Worm (Caenorhabditis elegans) whole organism, early embryonic: Measurements from ENCODE around the gene sgo-1.

ENCODE experiments used
- B0310.2 ChIP-seq: sonication (generic microtip); optimal IDR thresholded peaks from 2 replicates; lab custom pipeline; 2016; ENCODE audit warnings: mild to moderate bottlenecking, missing genetic modification characterization, missing compliant biosample characterization
- F13C5.2 ChIP-seq: sonication (generic microtip); optimal IDR thresholded peaks from 2 replicates; lab custom pipeline; 2017; ENCODE audit warnings: mild to moderate bottlenecking, missing genetic modification characterization, inconsistent platforms, missing compliant biosample characterization
- aly-1 ChIP-seq: sonication (generic microtip); optimal IDR thresholded peaks from 2 replicates; lab custom pipeline; 2016; ENCODE audit warnings: missing genetic modification characterization, missing compliant biosample characterization
- ama-1 ChIP-seq: fragments of 150-350 bp; optimal IDR thresholded peaks from 2 replicates; lab custom pipeline; 2014
- ceh-13 ChIP-seq: fragments of 200-800 bp; sonication (Bioruptor generic); optimal IDR thresholded peaks from 2 replicates; lab custom pipeline; 2018; ENCODE audit warnings: mild to moderate bottlenecking, missing genetic modification characterization, missing compliant biosample characterization
- ceh-36 ChIP-seq: sonication (generic microtip); optimal IDR thresholded peaks from 2 replicates; lab custom pipeline; 2016; ENCODE audit warnings: missing genetic modification characterization, inconsistent platforms, missing compliant biosample characterization
- flt-1 ChIP-seq: fragments of 200-800 bp; sonication (Bioruptor generic); IDR thresholded peaks from 2 replicates; pipeline ENCODE4 v1.3.6; 2022; ENCODE audit warnings: missing genetic modification characterization, missing compliant biosample characterization
- hmg-4 ChIP-seq: fragments of 200-800 bp; sonication (Bioruptor generic); optimal IDR thresholded peaks from 2 replicates; lab custom pipeline; 2018; ENCODE audit warnings: mild to moderate bottlenecking, missing genetic modification characterization, missing compliant biosample characterization
- scrt-1 ChIP-seq: fragments of 200-800 bp; sonication (Bioruptor generic); IDR thresholded peaks from 2 replicates; pipeline ENCODE4 v1.3.6; 2022; ENCODE audit warnings: missing genetic modification characterization, missing compliant biosample characterization
- tbx-37 ChIP-seq: fragments of 200-800 bp; sonication (Bioruptor generic); conservative IDR thresholded peaks from 2 replicates; pipeline ENCODE4 v1.3.6; 2022; ENCODE audit warnings: missing genetic modification reagents, missing genetic modification characterization, missing compliant biosample characterization

DNA sequence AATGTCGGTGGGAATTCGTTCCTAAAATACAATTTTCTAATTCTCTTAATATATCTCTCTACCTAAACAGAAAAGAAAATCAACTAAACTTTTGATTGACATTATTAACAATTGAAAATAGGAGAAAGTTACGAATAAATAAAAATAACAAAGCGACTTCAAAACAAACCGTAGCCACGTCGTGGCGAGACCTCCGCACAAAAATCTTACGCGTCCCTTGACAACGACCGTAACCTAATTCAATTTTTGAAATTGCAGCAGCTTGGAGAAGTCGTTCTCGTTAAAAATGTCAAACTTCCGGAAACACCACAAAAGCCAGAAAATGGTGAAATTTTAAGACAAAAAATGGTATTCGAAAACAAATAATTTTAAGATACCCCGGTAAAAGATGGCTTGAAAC, 32.0 kb downstream of the sgo-1 start:
- TF ChIP-seq ceh-36 (tag; lab: Kevin White, UChicago) (no peak), F13C5.2 (tag; lab: Kevin White, UChicago) (no peak), flt-1 (GFP tag; lab: Robert Waterston, UW) (no peak), ama-1 (lab: Kevin White, UChicago) (no peak), scrt-1 (GFP tag; lab: Robert Waterston, UW) (no peak), B0310.2 (tag; lab: Kevin White, UChicago) (no peak), ceh-13 (no peak), hmg-4 (GFP tag; lab: Kevin White, UChicago) (no peak), aly-1 (tag; lab: Kevin White, UChicago) (no peak), tbx-37 (GFP tag; lab: Robert Waterston, UW) (no peak)
